Worm (Caenorhabditis elegans) whole organism, young adult: ENCODE results near the gene npl-4.1.
A peak's percentile ranks its signal among the peaks of the same experiment; 100 is the strongest.

ENCODE experiments used
- B0019.2 ChIP-seq: fragments of 200-800 bp; sonication (Bioruptor generic); conservative IDR thresholded peaks from 2 replicates; pipeline ENCODE4 v1.3.6; 2022; ENCODE audit warnings: missing genetic modification reagents, missing genetic modification characterization, missing compliant biosample characterization
- B0261.1 ChIP-seq: sonication (generic microtip); optimal IDR thresholded peaks from 2 replicates; lab custom pipeline; 2016; ENCODE audit warnings: mild to moderate bottlenecking, missing genetic modification characterization, moderate library complexity, missing compliant biosample characterization
- F23B12.7 ChIP-seq: sonication (generic microtip); optimal IDR thresholded peaks from 2 replicates; lab custom pipeline; 2017; ENCODE audit warnings: missing genetic modification characterization, mild to moderate bottlenecking, missing compliant biosample characterization, antibody characterized with exemption, moderate library complexity; ENCODE audit not compliant: insufficient read depth
- F55B11.4 ChIP-seq: sonication (generic microtip); optimal IDR thresholded peaks from 2 replicates; lab custom pipeline; 2016; ENCODE audit warnings: missing compliant biosample characterization, missing genetic modification characterization, borderline replicate concordance; ENCODE audit not compliant: insufficient read depth
- K12H6.12 ChIP-seq: fragments of 200-800 bp; sonication (Bioruptor generic); optimal IDR thresholded peaks from 2 replicates; lab custom pipeline; 2018; ENCODE audit warnings: mild to moderate bottlenecking, missing genetic modification characterization, missing compliant biosample characterization
- Y53F4B.3 ChIP-seq: fragments of 200-800 bp; sonication (Bioruptor generic); IDR thresholded peaks from 2 replicates; pipeline ENCODE4 v1.3.6; 2022; ENCODE audit warnings: missing genetic modification reagents, missing genetic modification characterization, missing compliant biosample characterization
- Y67H2A.10 ChIP-seq: fragments of 200-800 bp; sonication (Bioruptor generic); conservative IDR thresholded peaks from 2 replicates; pipeline ENCODE4 v1.3.6; 2022; ENCODE audit warnings: missing genetic modification reagents, missing genetic modification characterization, missing compliant biosample characterization
- ZK185.1 ChIP-seq: sonication (generic microtip); optimal IDR thresholded peaks from 2 replicates; lab custom pipeline; 2016; ENCODE audit warnings: mild to moderate bottlenecking, missing genetic modification characterization, missing compliant biosample characterization; ENCODE audit not compliant: poor library complexity, severe bottlenecking
- aptf-3 ChIP-seq: fragments of 200-800 bp; sonication (Bioruptor generic); IDR thresholded peaks from 2 replicates; pipeline ENCODE4 v1.3.6; 2022; ENCODE audit warnings: missing genetic modification characterization, missing compliant biosample characterization
- attf-5 ChIP-seq: fragments of 200-800 bp; sonication (Bioruptor generic); optimal IDR thresholded peaks from 2 replicates; lab custom pipeline; 2018; ENCODE audit warnings: mild to moderate bottlenecking, missing genetic modification characterization, missing compliant biosample characterization
- cebp-1 ChIP-seq, 2 experiments: fragments of 200-800 bp in 1 of 2; sonication (Bioruptor generic) in 1 of 2; sonication (generic microtip) in 1 of 2; IDR thresholded peaks in 1 of 2; optimal IDR thresholded peaks in 1 of 2; 2 replicates each; pipeline versions ENCODE4 v1.3.6 to Lab custom; 2017 to 2022; ENCODE audit warnings: missing compliant biosample characterization in 2 of 2, missing genetic modification characterization in 2 of 2, mild to moderate bottlenecking in 1 of 2, missing genetic modification reagents in 1 of 2, moderate library complexity in 1 of 2
- cebp-2 ChIP-seq: fragments of 200-800 bp; sonication (Bioruptor generic); IDR thresholded peaks from 2 replicates; pipeline ENCODE4 v1.3.6; 2022; ENCODE audit warnings: missing genetic modification characterization, missing compliant biosample characterization
- ceh-100 ChIP-seq: fragments of 200-800 bp; sonication (Bioruptor generic); IDR thresholded peaks from 2 replicates; pipeline ENCODE4 v1.3.6; 2022; ENCODE audit warnings: missing genetic modification reagents, missing genetic modification characterization, missing compliant biosample characterization
- ceh-27 ChIP-seq: fragments of 200-800 bp; sonication (Bioruptor generic); optimal IDR thresholded peaks from 2 replicates; lab custom pipeline; 2018; ENCODE audit warnings: mild to moderate bottlenecking, missing genetic modification characterization, moderate library complexity, missing compliant biosample characterization
- ceh-79 ChIP-seq: sonication (generic microtip); optimal IDR thresholded peaks from 2 replicates; lab custom pipeline; 2017; ENCODE audit warnings: mild to moderate bottlenecking, missing genetic modification characterization, missing compliant biosample characterization
- die-1 ChIP-seq: sonication (generic microtip); optimal IDR thresholded peaks from 2 replicates; lab custom pipeline; 2016; ENCODE audit warnings: missing genotype, mild to moderate bottlenecking, missing genetic modification characterization, missing compliant biosample characterization
- dpl-1 ChIP-seq: fragments of 150-350 bp; optimal IDR thresholded peaks from 2 replicates; lab custom pipeline; 2014; ENCODE audit warnings: missing biosample characterization, missing genetic modification reagents, missing genetic modification characterization
- egl-18 ChIP-seq: fragments of 200-800 bp; sonication (Bioruptor generic); IDR thresholded peaks from 2 replicates; pipeline ENCODE4 v1.3.6; 2022; ENCODE audit warnings: missing genetic modification reagents, missing genetic modification characterization, missing compliant biosample characterization
- egl-44 ChIP-seq: fragments of 200-800 bp; sonication (Bioruptor generic); IDR thresholded peaks from 2 replicates; pipeline ENCODE4 v1.3.6; 2022; ENCODE audit warnings: missing genetic modification reagents, missing genetic modification characterization, missing compliant biosample characterization
- egrh-3 ChIP-seq: fragments of 200-800 bp; sonication (Bioruptor generic); IDR thresholded peaks from 2 replicates; pipeline ENCODE4 v1.3.6; 2022; ENCODE audit warnings: missing genetic modification reagents, missing genetic modification characterization, missing compliant biosample characterization
- ets-4 ChIP-seq: fragments of 200-800 bp; sonication (Bioruptor generic); optimal IDR thresholded peaks from 2 replicates; lab custom pipeline; 2018; ENCODE audit warnings: mild to moderate bottlenecking, missing genetic modification characterization, missing compliant biosample characterization
- hlh-12 ChIP-seq: sonication (generic microtip); optimal IDR thresholded peaks from 2 replicates; lab custom pipeline; 2016; ENCODE audit warnings: missing genetic modification characterization, missing compliant biosample characterization
- hlh-26 ChIP-seq: fragments of 200-800 bp; sonication (Bioruptor generic); conservative IDR thresholded peaks from 2 replicates; pipeline ENCODE4 v1.3.6; 2022; ENCODE audit warnings: missing genetic modification reagents, missing genetic modification characterization, missing compliant biosample characterization
- lag-1 ChIP-seq: fragments of 200-800 bp; sonication (Bioruptor generic); IDR thresholded peaks from 2 replicates; pipeline ENCODE4 v1.3.6; 2022; ENCODE audit warnings: missing genetic modification reagents, missing genetic modification characterization, missing compliant biosample characterization
- let-526 ChIP-seq: fragments of 200-800 bp; sonication (Bioruptor generic); IDR thresholded peaks from 2 replicates; pipeline ENCODE4 v1.3.6; 2022; ENCODE audit warnings: missing genetic modification reagents, missing genetic modification characterization, missing compliant biosample characterization
- lin-35 ChIP-seq, 3 experiments: fragments of 150-350 bp in 2 of 3; sonication (generic microtip) in 1 of 3; optimal IDR thresholded peaks; 2 replicates each; lab custom pipeline; 2014 to 2018; ENCODE audit warnings: missing biosample characterization in 3 of 3, missing genetic modification characterization in 3 of 3, missing genetic modification reagents in 3 of 3
- lin-54 ChIP-seq: fragments of 200-800 bp; sonication (Bioruptor generic); optimal IDR thresholded peaks from 2 replicates; lab custom pipeline; 2018; ENCODE audit warnings: mild to moderate bottlenecking, missing genetic modification characterization, missing compliant biosample characterization
- lsl-1 ChIP-seq: fragments of 200-800 bp; sonication (Bioruptor generic); optimal IDR thresholded peaks from 2 replicates; lab custom pipeline; 2018; ENCODE audit warnings: mild to moderate bottlenecking, missing genetic modification characterization, moderate library complexity, missing compliant biosample characterization
- mcd-1 ChIP-seq: fragments of 200-800 bp; sonication (Bioruptor generic); IDR thresholded peaks from 2 replicates; pipeline ENCODE4 v1.3.6; 2022; ENCODE audit warnings: missing genetic modification reagents, missing genetic modification characterization, missing compliant biosample characterization
- nhr-80 ChIP-seq: sonication (generic microtip); optimal IDR thresholded peaks from 2 replicates; lab custom pipeline; 2016; ENCODE audit warnings: missing genetic modification characterization, missing compliant biosample characterization
- sdz-38 ChIP-seq: sonication (generic microtip); optimal IDR thresholded peaks from 2 replicates; lab custom pipeline; 2016; ENCODE audit warnings: missing genotype, missing genetic modification characterization, missing compliant biosample characterization
- snpc-1.1 ChIP-seq: sonication (generic microtip); optimal IDR thresholded peaks from 2 replicates; lab custom pipeline; 2017; ENCODE audit warnings: missing genetic modification characterization, mild to moderate bottlenecking, missing compliant biosample characterization, antibody characterized with exemption, moderate library complexity, missing genotype, missing genetic modification reagents; ENCODE audit not compliant: insufficient read depth
- snpc-4 ChIP-seq, 5 experiments: fragments of 150-350 bp in 1 of 5; sonication (generic microtip) in 4 of 5; optimal IDR thresholded peaks; 2 replicates each; lab custom pipeline; 2014 to 2018; ENCODE audit warnings: missing genetic modification characterization in 5 of 5, missing biosample characterization in 3 of 5, antibody characterized with exemption in 2 of 5, mild to moderate bottlenecking in 2 of 5, missing compliant biosample characterization in 2 of 5, missing genotype in 2 of 5, moderate library complexity in 2 of 5, missing genetic modification reagents in 1 of 5
- ztf-25 ChIP-seq: fragments of 200-800 bp; sonication (Bioruptor generic); IDR thresholded peaks from 2 replicates; pipeline ENCODE4 v1.3.6; 2022; ENCODE audit warnings: missing genetic modification reagents, missing genetic modification characterization, missing compliant biosample characterization
- ztf-28 ChIP-seq: fragments of 200-800 bp; sonication (Bioruptor generic); IDR thresholded peaks from 2 replicates; pipeline ENCODE4 v1.3.6; 2022; ENCODE audit warnings: missing genetic modification reagents, missing genetic modification characterization, missing compliant biosample characterization
- ztf-6 ChIP-seq: fragments of 200-800 bp; sonication (Bioruptor generic); IDR thresholded peaks from 2 replicates; pipeline ENCODE4 v1.3.6; 2022; ENCODE audit warnings: missing genetic modification reagents, missing genetic modification characterization, missing compliant biosample characterization

Gene npl-4.1

DNA sequence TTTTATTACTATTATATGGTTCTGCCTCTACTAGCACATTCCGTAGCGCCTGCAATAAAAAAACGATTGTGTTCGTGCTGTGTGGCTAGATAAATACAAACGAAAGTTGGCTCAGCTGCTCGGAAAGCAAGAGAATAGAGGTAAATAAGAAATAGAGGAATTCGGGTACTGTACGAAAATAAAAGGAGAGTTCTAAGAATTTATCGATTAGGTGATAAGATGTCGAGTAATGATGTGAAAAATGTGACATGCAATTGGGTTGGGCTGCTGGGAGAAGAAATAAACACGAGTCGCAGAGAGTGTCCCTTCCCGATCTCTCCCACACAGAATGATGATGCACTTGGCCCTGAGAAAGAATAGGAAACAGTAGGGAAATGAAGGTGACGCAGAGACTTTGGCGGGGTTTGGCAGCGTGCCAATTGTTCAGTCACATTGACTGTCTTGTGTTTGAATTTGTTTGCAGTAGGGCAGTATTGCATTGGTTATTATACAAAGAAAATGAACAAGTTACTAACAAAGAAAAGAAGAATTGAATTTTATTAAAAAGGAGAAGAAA, 37.7 kb upstream of the npl-4.1 start, which contains the start of gene cdc-14 (continued):
- TF ChIP-seq cebp-2 (GFP tag; lab: Robert Waterston, UW) (no peak), cebp-1 (GFP tag; IDR thresholded peaks at IDR 0.05; lab: Robert Waterston, UW) (no peak), cebp-1 (tag; optimal IDR thresholded peaks at IDR 0.05; lab: Kevin White, UChicago) (peak; percentile 76), ets-4 (GFP tag; lab: Kevin White, UChicago) (no peak), egl-18 (GFP tag; lab: Robert Waterston, UW) (no peak), B0261.1 (no peak), egl-44 (GFP tag; lab: Robert Waterston, UW) (no peak), lag-1 (GFP tag; lab: Robert Waterston, UW) (no peak), ceh-79 (tag; lab: Kevin White, UChicago) (no peak), egrh-3 (no peak), ztf-25 (GFP tag; lab: Robert Waterston, UW) (no peak), ceh-27 (peak; percentile 46), Y67H2A.10 (GFP tag; lab: Robert Waterston, UW) (no peak), snpc-1.1 (tag; lab: Kevin White, UChicago) (no peak), hlh-12 (tag; lab: Kevin White, UChicago) (no peak), let-526 (GFP tag; lab: Robert Waterston, UW) (no peak), nhr-80 (tag; lab: Kevin White, UChicago) (peak; percentile 61), B0019.2 (GFP tag; lab: Robert Waterston, UW) (no peak), aptf-3 (no peak), ZK185.1 (tag; lab: Kevin White, UChicago) (peak; percentile 32), F55B11.4 (no peak), lsl-1 (GFP tag; lab: Kevin White, UChicago) (no peak), hlh-26 (GFP tag; lab: Robert Waterston, UW) (no peak)
- TF ChIP-seq, all 124 proteins: peak for 19

ce11 chrII:5594210-5594764, 36.9 kb upstream of the npl-4.1 start, which contains the start of gene ttc-4:
Gene ttc-4, plus strand, starts transcription at chrII:5594714.
- TF ChIP-seq attf-5 (GFP tag; lab: Kevin White, UChicago) (peak; percentile 80), lin-54 (GFP tag; lab: Kevin White, UChicago) (peak; percentile 49), snpc-4 (GFP tag; optimal IDR thresholded peaks at IDR 0.05; lab: Kevin White, UChicago) (no peak), snpc-4 (tag; optimal IDR thresholded peaks at IDR 0.05; lab: Kevin White, UChicago) (peak in 1 of 4 experiments; percentile 64), K12H6.12 (tag; lab: Kevin White, UChicago) (peak; percentile 17), ceh-27 (no peak), sdz-38 (no peak), F23B12.7 (peak; percentile 30), mcd-1 (GFP tag; lab: Robert Waterston, UW) (peak; percentile 74), lin-35 (GFP tag; optimal IDR thresholded peaks at IDR 0.05; lab: Kevin White, UChicago) (no peak), dpl-1 (GFP tag; lab: Kevin White, UChicago) (peak; percentile 23), B0019.2 (GFP tag; lab: Robert Waterston, UW) (no peak), die-1 (tag; lab: Kevin White, UChicago) (no peak), ztf-6 (GFP tag; lab: Robert Waterston, UW) (no peak), ceh-79 (tag; lab: Kevin White, UChicago) (no peak), lsl-1 (GFP tag; lab: Kevin White, UChicago) (peak; percentile 36), ztf-28 (0 out of 2 replicates have a peak, but pooled peaks have one; percentile 7), ceh-100 (peak; percentile 93), Y53F4B.3 (no peak)
